Worm (Caenorhabditis elegans) whole organism, mixed stage, embryonic: ENCODE results near the gene urm-1.

Experiments
- M03D4.4 ChIP-seq: sonication (generic microtip); optimal IDR thresholded peaks from 2 replicates; lab custom pipeline; 2017; ENCODE audit warnings: mild to moderate bottlenecking, missing genetic modification characterization, missing compliant biosample characterization
- bed-3 ChIP-seq: fragments of 200-800 bp; sonication (Bioruptor generic); optimal IDR thresholded peaks from 3 replicates; lab custom pipeline; 2018; ENCODE audit warnings: mild to moderate bottlenecking, missing genetic modification characterization, moderate library complexity, missing compliant biosample characterization
- blmp-1 ChIP-seq: fragments of 150-350 bp; optimal IDR thresholded peaks from 2 replicates; lab custom pipeline; 2014; ENCODE audit warnings: missing biosample characterization, missing genetic modification characterization
- ceh-39 ChIP-seq: fragments of 150-350 bp; optimal IDR thresholded peaks from 2 replicates; lab custom pipeline; 2014; ENCODE audit warnings: missing biosample characterization, missing genetic modification characterization
- ceh-43 ChIP-seq: fragments of 200-800 bp; sonication (Bioruptor generic); optimal IDR thresholded peaks from 2 replicates; lab custom pipeline; 2018; ENCODE audit warnings: mild to moderate bottlenecking, missing genetic modification characterization, moderate library complexity, missing compliant biosample characterization
- ceh-83 ChIP-seq: fragments of 200-800 bp; sonication (Bioruptor generic); optimal IDR thresholded peaks from 2 replicates; lab custom pipeline; 2018; ENCODE audit warnings: mild to moderate bottlenecking, missing genetic modification characterization, missing compliant biosample characterization
- ces-1 ChIP-seq: fragments of 150-350 bp; optimal IDR thresholded peaks from 2 replicates; lab custom pipeline; 2014; ENCODE audit warnings: missing biosample characterization, missing genetic modification reagents, missing genetic modification characterization
- cnd-1 ChIP-seq: fragments of 200-800 bp; sonication (Bioruptor generic); optimal IDR thresholded peaks from 2 replicates; lab custom pipeline; 2018; ENCODE audit warnings: mild to moderate bottlenecking, missing genetic modification characterization, missing compliant biosample characterization
- drap-1 ChIP-seq: fragments of 200-800 bp; sonication (Bioruptor generic); optimal IDR thresholded peaks from 3 replicates; lab custom pipeline; 2018; ENCODE audit warnings: mild to moderate bottlenecking, missing genetic modification characterization, missing compliant biosample characterization
- elt-1 ChIP-seq: sonication (generic microtip); optimal IDR thresholded peaks from 2 replicates; lab custom pipeline; 2017; ENCODE audit warnings: missing genetic modification characterization, mild to moderate bottlenecking, missing compliant biosample characterization, antibody characterized with exemption, moderate library complexity, borderline replicate concordance; ENCODE audit not compliant: insufficient read depth
- elt-3 ChIP-seq: fragments of 150-350 bp; optimal IDR thresholded peaks from 2 replicates; lab custom pipeline; 2014; ENCODE audit warnings: missing biosample characterization, missing genetic modification characterization
- flh-1 ChIP-seq: fragments of 200-800 bp; sonication (Bioruptor generic); optimal IDR thresholded peaks from 2 replicates; lab custom pipeline; 2018; ENCODE audit warnings: mild to moderate bottlenecking, missing genetic modification characterization, moderate library complexity, missing compliant biosample characterization
- ham-2 ChIP-seq: fragments of 200-800 bp; sonication (Bioruptor generic); optimal IDR thresholded peaks from 2 replicates; lab custom pipeline; 2018; ENCODE audit warnings: mild to moderate bottlenecking, missing genetic modification characterization, missing compliant biosample characterization
- hlh-1 ChIP-seq: fragments of 150-350 bp; optimal IDR thresholded peaks from 2 replicates; lab custom pipeline; 2014; ENCODE audit warnings: missing biosample characterization, missing genetic modification reagents, missing genetic modification characterization
- lin-13 ChIP-seq: fragments of 150-350 bp; optimal IDR thresholded peaks from 2 replicates; lab custom pipeline; 2014; ENCODE audit warnings: missing biosample characterization, missing genetic modification characterization
- lin-32 ChIP-seq: fragments of 200-800 bp; sonication (Bioruptor generic); optimal IDR thresholded peaks from 2 replicates; lab custom pipeline; 2018; ENCODE audit warnings: mild to moderate bottlenecking, missing genetic modification characterization, missing compliant biosample characterization
- lsy-2 ChIP-seq: fragments of 150-350 bp; optimal IDR thresholded peaks from 2 replicates; lab custom pipeline; 2014; ENCODE audit warnings: missing biosample characterization, missing genetic modification characterization
- mab-5 ChIP-seq: fragments of 150-350 bp; optimal IDR thresholded peaks from 2 replicates; lab custom pipeline; 2014; ENCODE audit warnings: missing biosample characterization, missing genetic modification characterization
- mep-1 ChIP-seq: fragments of 150-350 bp; optimal IDR thresholded peaks from 2 replicates; lab custom pipeline; 2017; ENCODE audit warnings: missing biosample characterization, missing genetic modification reagents, missing genetic modification characterization, inconsistent platforms
- mls-2 ChIP-seq: sonication (generic microtip); optimal IDR thresholded peaks from 2 replicates; lab custom pipeline; 2016; ENCODE audit warnings: mild to moderate bottlenecking, missing genetic modification characterization, moderate library complexity, missing compliant biosample characterization
- nhr-12 ChIP-seq: fragments of 150-350 bp; optimal IDR thresholded peaks from 2 replicates; lab custom pipeline; 2014; ENCODE audit warnings: missing biosample characterization, missing genetic modification characterization
- nhr-2 ChIP-seq: fragments of 150-350 bp; optimal IDR thresholded peaks from 2 replicates; lab custom pipeline; 2014; ENCODE audit warnings: missing biosample characterization, missing genetic modification characterization
- nhr-237 ChIP-seq: fragments of 150-350 bp; optimal IDR thresholded peaks from 2 replicates; lab custom pipeline; 2014; ENCODE audit warnings: missing biosample characterization, missing genetic modification characterization
- nhr-28 ChIP-seq: fragments of 150-350 bp; optimal IDR thresholded peaks from 2 replicates; lab custom pipeline; 2014; ENCODE audit warnings: missing biosample characterization, missing genetic modification characterization
- pha-4 ChIP-seq: fragments of 150-350 bp; optimal IDR thresholded peaks from 2 replicates; lab custom pipeline; 2018; ENCODE audit warnings: missing biosample characterization, missing genetic modification reagents, missing genetic modification characterization
- sem-2 ChIP-seq: fragments of 200-800 bp; sonication (Bioruptor generic); optimal IDR thresholded peaks from 2 replicates; lab custom pipeline; 2018; ENCODE audit warnings: mild to moderate bottlenecking, missing genetic modification characterization, missing compliant biosample characterization
- snpc-4 ChIP-seq: fragments of 150-350 bp; optimal IDR thresholded peaks from 2 replicates; lab custom pipeline; 2014; ENCODE audit warnings: missing biosample characterization, missing genetic modification characterization
- sptf-1 ChIP-seq: sonication (generic microtip); optimal IDR thresholded peaks from 2 replicates; lab custom pipeline; 2017; ENCODE audit warnings: mild to moderate bottlenecking, missing genetic modification characterization, moderate library complexity, missing compliant biosample characterization
- unc-120 ChIP-seq: sonication (generic microtip); optimal IDR thresholded peaks from 2 replicates; lab custom pipeline; 2017; ENCODE audit warnings: missing genetic modification characterization, missing compliant biosample characterization; ENCODE audit not compliant: poor library complexity, severe bottlenecking
- unc-39 ChIP-seq: fragments of 150-350 bp; optimal IDR thresholded peaks from 2 replicates; lab custom pipeline; 2014; ENCODE audit warnings: missing biosample characterization, missing genetic modification characterization
- unc-62 ChIP-seq: fragments of 150-350 bp; optimal IDR thresholded peaks from 2 replicates; lab custom pipeline; 2014; ENCODE audit warnings: missing biosample characterization, missing genetic modification reagents, missing genetic modification characterization
- zip-8 ChIP-seq: fragments of 150-350 bp; optimal IDR thresholded peaks from 2 replicates; lab custom pipeline; 2014; ENCODE audit warnings: missing biosample characterization, missing genetic modification characterization
- ztf-11 ChIP-seq: fragments of 150-350 bp; optimal IDR thresholded peaks from 2 replicates; lab custom pipeline; 2014; ENCODE audit warnings: missing biosample characterization, missing genetic modification characterization

The urm-1 gene

DNA sequence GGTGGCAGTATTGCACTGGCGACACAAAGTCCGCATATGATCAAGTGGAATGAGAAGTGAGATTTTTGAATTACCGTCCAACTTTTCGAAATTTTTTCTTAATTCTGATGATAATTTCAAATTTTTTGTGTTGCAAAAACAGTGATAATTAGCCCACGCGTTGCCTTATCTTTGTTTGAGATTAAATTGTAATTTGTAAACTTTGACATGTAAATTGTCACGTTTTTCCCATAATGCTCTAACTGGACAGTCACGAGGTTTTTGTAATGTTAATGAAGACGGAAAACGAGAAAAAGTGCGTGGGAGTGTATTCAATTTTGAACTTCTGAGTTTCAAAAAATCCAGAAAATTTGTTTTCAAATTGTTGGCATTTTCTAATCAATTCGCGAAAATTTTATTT lies 23.8 kb upstream of the urm-1 start:
- TF ChIP-seq mab-5 (tag; lab: Kevin White, UChicago) (no peak), ztf-11 (tag; lab: Kevin White, UChicago) (no peak), pha-4 (tag; lab: Kevin White, UChicago) (no peak), lin-13 (tag; lab: Kevin White, UChicago) (no peak), drap-1 (GFP tag; lab: Kevin White, UChicago) (no peak), elt-3 (tag; lab: Kevin White, UChicago) (no peak), M03D4.4 (tag; lab: Kevin White, UChicago) (no peak), unc-39 (no peak), nhr-237 (no peak), sptf-1 (no peak), zip-8 (tag; lab: Kevin White, UChicago) (no peak), bed-3 (no peak), ham-2 (no peak), nhr-28 (no peak), blmp-1 (tag; lab: Kevin White, UChicago) (no peak)

DNA sequence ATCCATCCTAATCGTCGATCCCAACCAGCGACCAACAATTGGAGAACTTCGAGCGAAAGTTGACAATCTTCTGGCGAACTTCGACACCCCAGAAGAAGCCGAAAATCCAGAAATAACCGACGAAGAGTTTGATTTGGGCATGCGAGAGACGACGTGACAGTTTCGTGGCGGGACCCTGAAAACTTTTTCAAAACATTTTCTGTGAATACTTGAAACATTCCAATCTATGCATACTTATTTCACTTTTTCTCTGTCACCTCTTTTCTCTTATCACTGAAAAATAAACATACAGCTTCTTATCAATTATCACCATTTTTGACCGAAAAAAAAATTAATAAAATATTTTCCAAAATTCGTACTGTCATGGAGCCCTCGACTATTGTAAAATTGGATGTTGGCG lies 23.3 kb upstream of the urm-1 start, which contains the start of gene D2045.8:
Gene D2045.8, plus strand, starts transcription at position 301 of the 400 bp plus-strand sequence.
- no peak for TF ChIP-seq pha-4 (tag; lab: Kevin White, UChicago)
- TF ChIP-seq ceh-83 (GFP tag; lab: Kevin White, UChicago) = no peak
- TF ChIP-seq snpc-4 = no peak
- no peak for TF ChIP-seq mep-1 (tag; lab: Kevin White, UChicago)
- no peak for TF ChIP-seq bed-3
- no peak for TF ChIP-seq ceh-39
- no peak for TF ChIP-seq unc-39
- no peak for TF ChIP-seq sptf-1
- TF ChIP-seq blmp-1 (tag; lab: Kevin White, UChicago) = no peak
- TF ChIP-seq elt-1 (tag; lab: Kevin White, UChicago) = no peak

DNA sequence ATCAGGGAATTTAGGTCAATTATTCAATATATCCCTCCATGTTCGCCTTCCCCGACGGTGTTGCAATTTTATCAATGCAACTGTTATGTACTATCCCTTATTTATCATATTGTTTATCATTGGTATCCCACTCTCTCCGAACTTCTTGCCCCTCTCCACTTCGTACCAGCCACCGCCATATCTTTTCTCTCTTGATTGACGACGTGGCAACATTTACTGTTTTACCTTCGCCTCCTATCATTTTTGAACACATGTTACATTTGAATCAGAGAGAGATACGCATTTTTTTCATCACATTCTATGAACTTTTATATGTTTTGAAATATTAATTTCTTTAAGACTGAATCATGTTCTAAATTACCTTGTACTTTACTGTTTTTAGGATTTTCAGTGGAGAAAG lies 18.8 kb upstream of the urm-1 start:
- TF ChIP-seq ztf-11 (tag; lab: Kevin White, UChicago) (no peak), elt-3 (tag; lab: Kevin White, UChicago) (no peak), nhr-28 (no peak), sptf-1 (no peak), M03D4.4 (tag; lab: Kevin White, UChicago) (no peak), nhr-2 (tag; lab: Kevin White, UChicago) (no peak), lin-13 (tag; lab: Kevin White, UChicago) (no peak), hlh-1 (tag; lab: Kevin White, UChicago) (no peak), mab-5 (tag; lab: Kevin White, UChicago) (no peak), mls-2 (tag; lab: Kevin White, UChicago) (no peak), ces-1 (GFP tag; lab: Kevin White, UChicago) (no peak)

DNA sequence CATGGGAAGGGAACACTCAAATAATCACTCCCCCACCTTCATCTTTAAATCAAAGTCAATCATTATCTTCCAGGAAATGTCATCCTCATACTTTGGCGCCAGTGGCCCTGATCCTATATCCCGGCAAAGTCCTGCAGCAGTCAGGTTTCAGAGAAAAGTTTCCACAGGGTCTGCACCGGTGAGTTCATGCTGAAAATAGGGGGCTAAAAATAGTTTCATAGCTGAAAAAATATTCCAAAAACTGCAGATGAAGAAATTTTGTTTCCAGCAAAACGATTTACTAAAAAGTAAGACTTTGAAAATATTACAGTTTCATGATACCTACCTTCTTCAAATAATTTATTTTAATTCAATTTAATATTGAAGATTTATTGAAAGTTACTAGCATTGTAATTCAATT lies 17.2 kb upstream of the urm-1 start, which contains the start of gene ptr-25:
Gene ptr-25, plus strand, starts transcription at position 73 of the 400 bp plus-strand sequence.
- no peak for TF ChIP-seq flh-1 (GFP tag; lab: Kevin White, UChicago)
- no peak for TF ChIP-seq blmp-1 (tag; lab: Kevin White, UChicago)
- no peak for TF ChIP-seq unc-62 (GFP tag; lab: Kevin White, UChicago)
- no peak for TF ChIP-seq M03D4.4 (tag; lab: Kevin White, UChicago)
- TF ChIP-seq ceh-39 = no peak
- TF ChIP-seq mls-2 (tag; lab: Kevin White, UChicago) = no peak
- no peak for TF ChIP-seq bed-3
- no peak for TF ChIP-seq sptf-1
- TF ChIP-seq nhr-12 (tag; lab: Kevin White, UChicago) = no peak
- TF ChIP-seq nhr-28 = no peak
- no peak for TF ChIP-seq nhr-2 (tag; lab: Kevin White, UChicago)
- no peak for TF ChIP-seq hlh-1 (tag; lab: Kevin White, UChicago)
- TF ChIP-seq unc-120 (tag; lab: Kevin White, UChicago) = no peak

DNA sequence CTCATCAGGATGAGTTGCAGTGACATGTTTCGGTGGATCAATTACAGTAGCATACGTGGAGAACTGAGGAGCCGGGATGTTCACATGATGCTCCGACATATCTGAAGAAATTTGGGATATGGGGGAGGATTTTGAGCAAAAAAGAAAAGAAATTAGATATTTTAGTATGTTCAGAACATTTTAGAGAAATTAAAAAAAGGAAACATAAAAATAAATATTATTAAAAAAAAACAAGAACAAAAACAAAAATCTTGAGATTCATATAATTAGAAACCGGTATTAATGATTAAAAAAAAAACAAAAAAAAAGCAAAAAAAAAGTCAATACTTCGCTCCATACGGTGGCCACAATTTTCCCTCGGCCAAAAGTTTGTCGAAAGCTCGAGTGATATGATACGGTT lies 1.5 kb upstream of the urm-1 start, which contains the start of gene rab-33:
Gene rab-33, minus strand, starts transcription at position 101 of the 400 bp plus-strand sequence.
- no peak for TF ChIP-seq drap-1 (GFP tag; lab: Kevin White, UChicago)
- no peak for TF ChIP-seq lin-32 (GFP tag; lab: Kevin White, UChicago)
- no peak for TF ChIP-seq M03D4.4 (tag; lab: Kevin White, UChicago)
- no peak for TF ChIP-seq elt-3 (tag; lab: Kevin White, UChicago)
- TF ChIP-seq mep-1 (tag; lab: Kevin White, UChicago) = no peak
- TF ChIP-seq ceh-43 (GFP tag; lab: Kevin White, UChicago) = no peak
- no peak for TF ChIP-seq pha-4 (tag; lab: Kevin White, UChicago)
- TF ChIP-seq bed-3 = no peak
- TF ChIP-seq lsy-2 (tag; lab: Kevin White, UChicago) = no peak
- TF ChIP-seq sem-2 = no peak
- no peak for TF ChIP-seq blmp-1 (tag; lab: Kevin White, UChicago)
- no peak for TF ChIP-seq lin-13 (tag; lab: Kevin White, UChicago)
- TF ChIP-seq hlh-1 (tag; lab: Kevin White, UChicago) = no peak
- no peak for TF ChIP-seq cnd-1 (tag; lab: Kevin White, UChicago)
- TF ChIP-seq nhr-28 = no peak
- no peak for TF ChIP-seq elt-1 (tag; lab: Kevin White, UChicago)
- TF ChIP-seq nhr-237 = no peak
- no peak for TF ChIP-seq flh-1 (GFP tag; lab: Kevin White, UChicago)
- TF ChIP-seq ceh-39 = no peak
- TF ChIP-seq, all 35 proteins: peak for 0
